Worm (Caenorhabditis elegans): Measurements from ENCODE around the gene sdz-16.

sdz-16 gene

ce11 chrV:17327867-17328266 is at the start of gene sdz-16:
Gene sdz-16 (minus strand): TSS chrV:17327967.
- TF ChIP-seq unc-39 (tag; optimal IDR thresholded peaks at IDR 0.05) (no peak), sem-2 (GFP tag; optimal IDR thresholded peaks at IDR 0.05) (no peak), elt-3 (tag; optimal IDR thresholded peaks at IDR 0.05) (no peak), nhr-28 (tag; optimal IDR thresholded peaks at IDR 0.05) (no peak), lin-13 (tag; optimal IDR thresholded peaks at IDR 0.05) (no peak), pha-4 (tag; optimal IDR thresholded peaks at IDR 0.05) (no peak), snpc-4 (tag; optimal IDR thresholded peaks at IDR 0.05) (no peak)

- TF ChIP-seq drap-1 (GFP tag; optimal IDR thresholded peaks at IDR 0.05), result peak; percentile 53
- no peak for TF ChIP-seq elt-3 (tag; optimal IDR thresholded peaks at IDR 0.05)
- TF ChIP-seq ceh-43 (GFP tag; optimal IDR thresholded peaks at IDR 0.05), result no peak
Observed at ce11 chrV:17377140-17377539, 49.4 kb upstream of the sdz-16 start, which contains the start of gene fbxb-7. Gene fbxb-7 (plus strand): TSS chrV:17377406.

ce11 chrV:17376639-17377038 is 48.9 kb upstream of the sdz-16 start, which contains the start of gene Y20C6A.1:
Gene Y20C6A.1 (minus strand): TSS chrV:17376745.
- no peak for TF ChIP-seq mls-2 (tag; optimal IDR thresholded peaks at IDR 0.05)

- TF ChIP-seq lin-13 (tag; optimal IDR thresholded peaks at IDR 0.05) (no peak), ceh-43 (GFP tag; optimal IDR thresholded peaks at IDR 0.05) (no peak), lsy-2 (tag; optimal IDR thresholded peaks at IDR 0.05) (no peak), snpc-4 (tag; optimal IDR thresholded peaks at IDR 0.05) (no peak), ces-1 (GFP tag; optimal IDR thresholded peaks at IDR 0.05) (no peak), drap-1 (GFP tag; optimal IDR thresholded peaks at IDR 0.05) (no peak), M03D4.4 (tag; optimal IDR thresholded peaks at IDR 0.05) (no peak), elt-3 (tag; optimal IDR thresholded peaks at IDR 0.05) (no peak), pha-4 (tag; optimal IDR thresholded peaks at IDR 0.05) (no peak), tbx-8 (GFP tag; optimal IDR thresholded peaks at IDR 0.05) (no peak), mep-1 (tag; optimal IDR thresholded peaks at IDR 0.05) (no peak), mab-5 (tag; optimal IDR thresholded peaks at IDR 0.05) (no peak), mls-2 (tag; optimal IDR thresholded peaks at IDR 0.05) (no peak), unc-39 (tag; optimal IDR thresholded peaks at IDR 0.05) (no peak), flh-1 (GFP tag; optimal IDR thresholded peaks at IDR 0.05) (no peak), ham-2 (GFP tag; optimal IDR thresholded peaks at IDR 0.05) (no peak), sptf-1 (tag; optimal IDR thresholded peaks at IDR 0.05) (no peak), nhr-28 (tag; optimal IDR thresholded peaks at IDR 0.05) (no peak)
Observed at ce11 chrV:17352827-17353373, 25.1 kb upstream of the sdz-16 start, which contains the start of the genes fbxa-134 and F47H4.2. Gene fbxa-134 (minus strand): TSS chrV:17352870. Gene F47H4.2 (plus strand): TSS chrV:17353323.

ce11 chrV:17350093-17350492 is 22.3 kb upstream of the sdz-16 start, which contains the start of gene lsy-27:
Gene lsy-27 (minus strand): TSS chrV:17350193.
- TF ChIP-seq lin-13 (tag; optimal IDR thresholded peaks at IDR 0.05) (no peak), nhr-28 (tag; optimal IDR thresholded peaks at IDR 0.05) (no peak), nhr-76 (tag; optimal IDR thresholded peaks at IDR 0.05) (no peak), blmp-1 (tag; optimal IDR thresholded peaks at IDR 0.05) (no peak), ceh-83 (GFP tag; optimal IDR thresholded peaks at IDR 0.05) (no peak)

ce11 chrV:17347602-17348001 is 19.8 kb upstream of the sdz-16 start, which contains the start of gene skr-5:
Gene skr-5 (plus strand): TSS chrV:17347902.
- TF ChIP-seq cnd-1 (tag; optimal IDR thresholded peaks at IDR 0.05) (no peak), tbx-8 (GFP tag; optimal IDR thresholded peaks at IDR 0.05) (no peak), ces-1 (GFP tag; optimal IDR thresholded peaks at IDR 0.05) (no peak), ceh-43 (GFP tag; optimal IDR thresholded peaks at IDR 0.05) (no peak), zip-8 (tag; optimal IDR thresholded peaks at IDR 0.05) (no peak)

ce11 chrV:17344876-17345275 is 17.1 kb upstream of the sdz-16 start, which contains the start of the genes fbxa-188 and fbxa-189:
Gene fbxa-188 (minus strand): TSS chrV:17344926.
Gene fbxa-189 (plus strand): TSS chrV:17345214.
- TF ChIP-seq lin-13 (tag; optimal IDR thresholded peaks at IDR 0.05) (no peak), flh-1 (GFP tag; optimal IDR thresholded peaks at IDR 0.05) (no peak), tbx-8 (GFP tag; optimal IDR thresholded peaks at IDR 0.05) (no peak), blmp-1 (tag; optimal IDR thresholded peaks at IDR 0.05) (no peak), nhr-12 (tag; optimal IDR thresholded peaks at IDR 0.05) (no peak), elt-1 (tag; optimal IDR thresholded peaks at IDR 0.05; ENCODE audit: borderline replicate concordance, insufficient read depth) (no peak), mls-2 (tag; optimal IDR thresholded peaks at IDR 0.05) (no peak), unc-39 (tag; optimal IDR thresholded peaks at IDR 0.05) (no peak)

Data from whole organism, mixed stage, embryonic.